Worm (Caenorhabditis elegans) whole organism, midembryonic: Measurements from ENCODE around the gene Y59A8B.19.
"Not testable (repeated sequence)": the region's sequence is repeated elsewhere in the genome, so short reads cannot be mapped to it uniquely, and the experiment has no call there.

ENCODE experiments used
- T22C8.4 ChIP-seq: fragments of 200-800 bp; sonication (Bioruptor generic); IDR thresholded peaks from 2 replicates; pipeline ENCODE4 v1.3.6; 2022; ENCODE audit warnings: missing genetic modification characterization, missing compliant biosample characterization
- cog-1 ChIP-seq: sonication (generic microtip); optimal IDR thresholded peaks from 2 replicates; lab custom pipeline; 2016; ENCODE audit warnings: missing genetic modification characterization, missing compliant biosample characterization
- flt-1 ChIP-seq: fragments of 200-800 bp; sonication (Bioruptor generic); IDR thresholded peaks from 2 replicates; pipeline ENCODE4 v1.3.6; 2022; ENCODE audit warnings: missing genetic modification characterization, missing compliant biosample characterization
- klf-2 ChIP-seq: fragments of 200-800 bp; sonication (Bioruptor generic); conservative IDR thresholded peaks from 2 replicates; pipeline ENCODE4 v1.3.6; 2022; ENCODE audit warnings: missing genetic modification reagents, missing genetic modification characterization, missing compliant biosample characterization
- ref-1 ChIP-seq: fragments of 200-800 bp; sonication (Bioruptor generic); conservative IDR thresholded peaks from 2 replicates; pipeline ENCODE4 v1.3.6; 2022; ENCODE audit warnings: missing genetic modification reagents, missing genetic modification characterization, missing compliant biosample characterization
- ztf-23 ChIP-seq: fragments of 200-800 bp; sonication (Bioruptor generic); IDR thresholded peaks from 2 replicates; pipeline ENCODE4 v1.3.6; 2022; ENCODE audit warnings: missing genetic modification reagents, missing genetic modification characterization, missing compliant biosample characterization
- ztf-29 ChIP-seq: fragments of 200-800 bp; sonication (Bioruptor generic); IDR thresholded peaks from 2 replicates; pipeline ENCODE4 v1.3.6; 2022; ENCODE audit warnings: missing genetic modification reagents, missing genetic modification characterization, missing compliant biosample characterization

ce11 chrV:18010737-18011136 is 3.7 kb downstream of the Y59A8B.19 start, which contains the start of gene Y59A8B.26:
- not testable (repeated sequence) for TF ChIP-seq T22C8.4 (GFP tag; lab: Robert Waterston, UW); klf-2 (GFP tag; lab: Robert Waterston, UW); ref-1 (GFP tag; lab: Robert Waterston, UW); flt-1 (GFP tag; lab: Robert Waterston, UW); cog-1 (tag; lab: Kevin White, UChicago); ztf-23 (GFP tag; lab: Robert Waterston, UW); ztf-29 (GFP tag; lab: Robert Waterston, UW)
